Worm (Caenorhabditis elegans): ENCODE measurements around the gene tpra-1.

tpra-1 gene

DNA sequence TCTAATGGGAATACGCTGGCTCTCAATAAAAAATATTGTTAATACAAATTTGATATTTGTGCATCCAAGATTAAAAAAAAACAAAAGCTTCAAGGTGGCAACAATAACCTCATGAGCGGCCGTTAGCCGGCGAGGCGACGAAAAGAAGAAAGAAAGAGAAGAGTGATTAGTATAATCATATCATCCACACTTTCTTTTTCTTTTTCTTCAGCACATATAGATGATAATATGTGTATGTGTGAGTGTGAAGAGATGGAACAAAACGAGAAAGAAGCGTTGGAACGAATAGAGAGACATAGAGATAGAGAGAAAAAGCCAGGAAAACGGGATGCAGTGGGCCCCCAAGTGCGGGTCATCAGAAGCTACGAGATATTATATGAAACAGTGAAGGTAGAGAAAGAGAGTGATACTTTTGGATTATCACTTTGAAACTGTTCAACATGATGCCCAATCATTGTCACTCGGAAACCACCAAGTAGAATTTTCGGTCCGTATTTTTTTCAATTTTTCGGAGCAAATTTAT, 35.9 kb upstream of the tpra-1 start (continued):
- peak; percentile 23 for TF ChIP-seq nfya-1 (tag; optimal IDR thresholded peaks at IDR 0.05; ENCODE audit: insufficient read depth)
- no peak for TF ChIP-seq ZK546.5 (tag; optimal IDR thresholded peaks at IDR 0.05)
- TF ChIP-seq elt-1 (tag; optimal IDR thresholded peaks at IDR 0.05) = no peak
- no peak for TF ChIP-seq jun-1 (tag; optimal IDR thresholded peaks at IDR 0.05)
- TF ChIP-seq lin-39 (tag; optimal IDR thresholded peaks at IDR 0.05) = peak; percentile 6
- no peak for TF ChIP-seq egl-5 (tag; optimal IDR thresholded peaks at IDR 0.05)
- TF ChIP-seq ztf-11 (tag; optimal IDR thresholded peaks at IDR 0.05) = no peak

ce11 chrIV:8921166-8921565, 35.1 kb upstream of the tpra-1 start:
- TF ChIP-seq egl-5 (tag; optimal IDR thresholded peaks at IDR 0.05) (peak; percentile 72), zag-1 (tag; optimal IDR thresholded peaks at IDR 0.05) (no peak), snpc-4 (tag; optimal IDR thresholded peaks at IDR 0.05) (no peak)

- TF ChIP-seq sea-2 (GFP tag; optimal IDR thresholded peaks at IDR 0.05) (no peak), hmg-11 (tag; optimal IDR thresholded peaks at IDR 0.05) (peak; percentile 37), eor-1 (tag; optimal IDR thresholded peaks at IDR 0.05) (no peak), pha-4 (tag; optimal IDR thresholded peaks at IDR 0.05) (peak; percentile 42), nhr-43 (tag; optimal IDR thresholded peaks at IDR 0.05; ENCODE audit: poor library complexity, severe bottlenecking) (peak; percentile 19), elt-2 (tag; optimal IDR thresholded peaks at IDR 0.05) (peak; percentile 35), nhr-25 (tag; optimal IDR thresholded peaks at IDR 0.05) (peak; percentile 90), ceh-28 (tag; optimal IDR thresholded peaks at IDR 0.05) (peak; percentile 68), fkh-10 (GFP tag; optimal IDR thresholded peaks at IDR 0.05) (no peak), nhr-23 (tag; optimal IDR thresholded peaks at IDR 0.05) (peak; percentile 53), unc-62 (GFP tag; optimal IDR thresholded peaks at IDR 0.05) (no peak), mdl-1 (tag; optimal IDR thresholded peaks at IDR 0.05) (no peak), snpc-4 (tag; optimal IDR thresholded peaks at IDR 0.05) (peak; percentile 20), lin-15B (tag; optimal IDR thresholded peaks at IDR 0.05) (peak; percentile 49), nfya-1 (tag; optimal IDR thresholded peaks at IDR 0.05; ENCODE audit: insufficient read depth) (peak; percentile 20)
Measured at ce11 chrIV:8921956-8922355, 34.3 kb upstream of the tpra-1 start, which contains the start of gene D1046.16. Gene D1046.16, plus strand, starts transcription at chrIV:8922150.

DNA sequence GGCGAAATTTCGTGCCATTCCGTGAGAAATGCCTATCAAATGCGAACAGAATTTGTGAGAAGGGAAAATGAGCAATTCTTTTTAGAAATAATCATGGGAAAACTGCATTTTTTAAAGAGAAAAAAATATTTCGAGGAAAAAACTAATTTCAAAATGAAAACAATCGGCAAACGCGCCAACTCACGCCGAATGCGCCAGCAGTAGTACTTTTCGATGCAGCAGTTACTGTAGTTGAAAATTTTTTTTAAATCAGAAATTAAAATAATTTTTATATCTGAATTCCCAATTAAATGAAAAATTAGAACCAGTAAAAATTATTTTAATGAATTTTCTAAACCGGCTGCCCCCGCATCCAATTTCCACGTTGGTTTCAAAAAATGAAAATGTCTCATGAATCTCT, 32.9 kb upstream of the tpra-1 start:
- no peak for TF ChIP-seq nhr-76 (tag; optimal IDR thresholded peaks at IDR 0.05)

DNA sequence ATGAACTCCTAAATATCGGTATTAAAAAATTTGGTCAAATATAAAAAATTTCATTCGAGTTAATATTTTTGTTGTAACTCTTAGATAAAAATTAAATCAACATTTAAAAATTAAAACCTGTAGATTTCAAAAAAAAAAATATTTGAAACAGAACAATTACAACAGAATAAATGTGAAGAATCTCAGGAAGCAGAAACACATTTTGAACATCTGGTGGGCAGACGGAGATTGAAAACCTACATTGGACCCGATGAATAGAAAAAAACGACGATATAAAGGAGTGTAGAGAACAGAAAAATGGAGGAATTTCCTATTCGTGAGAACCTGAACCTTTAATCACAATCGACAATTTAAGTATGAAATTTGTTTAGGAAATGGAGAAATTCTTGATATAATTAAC, 32.2 kb upstream of the tpra-1 start:
- no peak for TF ChIP-seq jun-1 (tag; optimal IDR thresholded peaks at IDR 0.05)
- no peak for TF ChIP-seq ceh-82 (tag; optimal IDR thresholded peaks at IDR 0.05)
- no peak for TF ChIP-seq egl-27 (tag; optimal IDR thresholded peaks at IDR 0.05)
- TF ChIP-seq tbx-2 (tag; optimal IDR thresholded peaks at IDR 0.05) = no peak
- no peak for TF ChIP-seq nhr-28 (tag; optimal IDR thresholded peaks at IDR 0.05)

DNA sequence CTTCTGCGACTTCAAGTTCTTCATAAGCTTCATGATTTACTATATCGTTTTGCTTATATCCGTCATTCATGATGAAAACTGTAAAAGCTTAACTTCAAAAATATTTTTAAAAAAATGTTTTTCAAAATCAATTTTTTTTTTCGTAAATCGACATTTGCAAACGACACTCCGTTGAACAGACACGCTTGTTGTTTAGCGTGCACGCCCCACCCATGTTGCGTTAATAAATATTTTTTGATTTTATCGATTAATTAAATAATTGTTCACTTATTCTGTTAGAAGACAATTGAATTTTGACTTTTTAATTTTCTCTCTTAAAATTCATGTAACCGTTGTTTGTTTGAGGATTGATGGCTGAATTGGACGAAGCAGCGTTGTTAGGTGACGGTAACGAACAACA, 30.3 kb upstream of the tpra-1 start, which contains the start of the genes D1046.2 and cfim-2:
TSS of gene D1046.2 (minus strand) at position 78 of the 400 bp plus-strand sequence.
TSS of gene cfim-2 (plus strand) at position 335 of the 400 bp plus-strand sequence.
- TF ChIP-seq pha-4 (tag; optimal IDR thresholded peaks at IDR 0.05) (peak; percentile 44), lin-15B (tag; optimal IDR thresholded peaks at IDR 0.05) (peak; percentile 28), R02D3.7 (tag; optimal IDR thresholded peaks at IDR 0.05) (peak; percentile 12), nfya-1 (tag; optimal IDR thresholded peaks at IDR 0.05; ENCODE audit: insufficient read depth) (peak; percentile 42), nhr-23 (tag; optimal IDR thresholded peaks at IDR 0.05) (peak; percentile 38), nhr-237 (tag; optimal IDR thresholded peaks at IDR 0.05) (no peak), egl-5 (tag; optimal IDR thresholded peaks at IDR 0.05) (no peak), nhr-67 (tag; optimal IDR thresholded peaks at IDR 0.05) (no peak), nhr-25 (tag; optimal IDR thresholded peaks at IDR 0.05) (no peak)

ce11 chrIV:8926511-8926910, 29.8 kb upstream of the tpra-1 start:
- TF ChIP-seq hmg-11 (tag; optimal IDR thresholded peaks at IDR 0.05) (no peak), fkh-10 (GFP tag; optimal IDR thresholded peaks at IDR 0.05) (no peak), fkh-2 (tag; optimal IDR thresholded peaks at IDR 0.05) (no peak), ceh-16 (tag; optimal IDR thresholded peaks at IDR 0.05) (no peak), lsy-12 (tag; optimal IDR thresholded peaks at IDR 0.05) (no peak), ceh-9 (tag; optimal IDR thresholded peaks at IDR 0.05) (no peak), ztf-4 (tag; optimal IDR thresholded peaks at IDR 0.05) (no peak), sea-2 (GFP tag; optimal IDR thresholded peaks at IDR 0.05) (no peak), mml-1 (tag; optimal IDR thresholded peaks at IDR 0.05) (no peak), ama-1 (optimal IDR thresholded peaks at IDR 0.05) (no peak), ceh-82 (tag; optimal IDR thresholded peaks at IDR 0.05) (no peak), nhr-67 (tag; optimal IDR thresholded peaks at IDR 0.05) (no peak), ceh-28 (tag; optimal IDR thresholded peaks at IDR 0.05) (no peak), unc-62 (GFP tag; optimal IDR thresholded peaks at IDR 0.05) (no peak), egl-5 (tag; optimal IDR thresholded peaks at IDR 0.05) (no peak), nhr-12 (tag; optimal IDR thresholded peaks at IDR 0.05) (no peak), snpc-4 (tag; optimal IDR thresholded peaks at IDR 0.05) (no peak), pqm-1 (tag; optimal IDR thresholded peaks at IDR 0.05) (no peak)

All from whole organism, L3 larva.